Worm (Caenorhabditis elegans) whole organism, L2 larva: ENCODE measurements around the gene pink-1.

ENCODE experiments used
- C34F6.9 ChIP-seq: fragments of 150-350 bp; optimal IDR thresholded peaks from 2 replicates; lab custom pipeline; 2014; ENCODE audit warnings: missing biosample characterization, missing genetic modification characterization
- F13H6.1 ChIP-seq: sonication (generic microtip); optimal IDR thresholded peaks from 2 replicates; lab custom pipeline; 2016; ENCODE audit warnings: missing genetic modification characterization, missing compliant biosample characterization
- ZK546.5 ChIP-seq: sonication (generic microtip); optimal IDR thresholded peaks from 2 replicates; lab custom pipeline; 2017; ENCODE audit warnings: missing biosample characterization, missing genetic modification characterization
- ama-1 ChIP-seq: fragments of 150-350 bp; optimal IDR thresholded peaks from 2 replicates; lab custom pipeline; 2018; ENCODE audit warnings: inconsistent platforms
- blmp-1 ChIP-seq: sonication (generic microtip); optimal IDR thresholded peaks from 2 replicates; lab custom pipeline; 2017; ENCODE audit warnings: missing genetic modification characterization, mild to moderate bottlenecking, missing compliant biosample characterization, antibody characterized with exemption, moderate library complexity; ENCODE audit not compliant: insufficient read depth
- ceh-16 ChIP-seq: fragments of 150-350 bp; optimal IDR thresholded peaks from 2 replicates; lab custom pipeline; 2014; ENCODE audit warnings: missing biosample characterization, missing genetic modification characterization
- ceh-82 ChIP-seq: fragments of 150-350 bp; optimal IDR thresholded peaks from 2 replicates; lab custom pipeline; 2014; ENCODE audit warnings: missing biosample characterization, missing genetic modification characterization
- crh-2 ChIP-seq: sonication (generic microtip); optimal IDR thresholded peaks from 2 replicates; lab custom pipeline; 2017; ENCODE audit warnings: missing biosample characterization, missing genetic modification characterization
- dmd-4 ChIP-seq: sonication (generic microtip); optimal IDR thresholded peaks from 2 replicates; lab custom pipeline; 2017; ENCODE audit warnings: missing biosample characterization, missing genetic modification characterization
- elt-1 ChIP-seq: fragments of 150-350 bp; optimal IDR thresholded peaks from 2 replicates; lab custom pipeline; 2014; ENCODE audit warnings: missing biosample characterization, missing genetic modification characterization
- elt-3 ChIP-seq: sonication (generic microtip); optimal IDR thresholded peaks from 2 replicates; lab custom pipeline; 2017; ENCODE audit warnings: missing biosample characterization, missing genetic modification characterization
- fos-1 ChIP-seq: fragments of 150-350 bp; optimal IDR thresholded peaks from 2 replicates; lab custom pipeline; 2014; ENCODE audit warnings: missing biosample characterization, missing genetic modification characterization
- gmeb-1 ChIP-seq: fragments of 150-350 bp; optimal IDR thresholded peaks from 2 replicates; lab custom pipeline; 2014; ENCODE audit warnings: missing biosample characterization, missing genetic modification characterization
- lin-11 ChIP-seq: fragments of 150-350 bp; sonication (generic microtip); optimal IDR thresholded peaks from 2 replicates; lab custom pipeline; 2014; ENCODE audit warnings: missing biosample characterization, missing genetic modification characterization, inconsistent platforms, mixed read lengths
- lin-13 ChIP-seq: fragments of 150-350 bp; optimal IDR thresholded peaks from 2 replicates; lab custom pipeline; 2014; ENCODE audit warnings: missing biosample characterization, missing genetic modification reagents, missing genetic modification characterization
- lin-39 ChIP-seq: fragments of 150-350 bp; optimal IDR thresholded peaks from 2 replicates; lab custom pipeline; 2014; ENCODE audit warnings: missing biosample characterization, missing genetic modification reagents, missing genetic modification characterization
- lsy-2 ChIP-seq, 2 experiments: fragments of 150-350 bp in 1 of 2; sonication (generic microtip) in 1 of 2; optimal IDR thresholded peaks; 2 replicates each; lab custom pipeline; 2014 to 2017; ENCODE audit warnings: missing biosample characterization in 2 of 2, missing genetic modification characterization in 2 of 2
- mab-5 ChIP-seq: fragments of 150-350 bp; optimal IDR thresholded peaks from 2 replicates; lab custom pipeline; 2014; ENCODE audit warnings: missing biosample characterization, missing genetic modification characterization
- mdl-1 ChIP-seq, 2 experiments: fragments of 150-350 bp in 1 of 2; sonication (generic microtip) in 1 of 2; optimal IDR thresholded peaks; 2 replicates each; lab custom pipeline; 2017; ENCODE audit warnings: missing biosample characterization in 2 of 2, missing genetic modification characterization in 2 of 2
- nhr-10 ChIP-seq: sonication (generic microtip); optimal IDR thresholded peaks from 2 replicates; lab custom pipeline; 2017; ENCODE audit warnings: missing biosample characterization, missing genetic modification characterization
- nhr-11 ChIP-seq: fragments of 150-350 bp; optimal IDR thresholded peaks from 2 replicates; lab custom pipeline; 2014; ENCODE audit warnings: missing biosample characterization, missing genetic modification characterization
- nhr-12 ChIP-seq: fragments of 150-350 bp; optimal IDR thresholded peaks from 2 replicates; lab custom pipeline; 2014; ENCODE audit warnings: missing biosample characterization, missing genetic modification characterization
- nhr-129 ChIP-seq: fragments of 150-350 bp; optimal IDR thresholded peaks from 2 replicates; lab custom pipeline; 2014; ENCODE audit warnings: missing biosample characterization, missing genetic modification characterization
- nhr-21 ChIP-seq: fragments of 150-350 bp; optimal IDR thresholded peaks from 2 replicates; lab custom pipeline; 2014; ENCODE audit warnings: missing biosample characterization, missing genetic modification characterization
- nhr-237 ChIP-seq: fragments of 150-350 bp; optimal IDR thresholded peaks from 2 replicates; lab custom pipeline; 2014; ENCODE audit warnings: missing biosample characterization, missing genetic modification characterization
- nhr-25 ChIP-seq: fragments of 150-350 bp; sonication (generic microtip); optimal IDR thresholded peaks from 3 replicates; lab custom pipeline; 2014; ENCODE audit warnings: missing biosample characterization, missing genetic modification characterization
- nhr-6 ChIP-seq: fragments of 150-350 bp; optimal IDR thresholded peaks from 2 replicates; lab custom pipeline; 2014; ENCODE audit warnings: missing biosample characterization, missing genetic modification characterization
- nhr-77 ChIP-seq: fragments of 150-350 bp; optimal IDR thresholded peaks from 2 replicates; lab custom pipeline; 2014; ENCODE audit warnings: missing biosample characterization, missing genetic modification characterization
- peb-1 ChIP-seq: fragments of 150-350 bp; optimal IDR thresholded peaks from 2 replicates; lab custom pipeline; 2014; ENCODE audit warnings: missing biosample characterization, missing genetic modification characterization
- sem-4 ChIP-seq: fragments of 150-350 bp; optimal IDR thresholded peaks from 2 replicates; lab custom pipeline; 2014; ENCODE audit warnings: missing biosample characterization, missing genetic modification reagents, missing genetic modification characterization
- skn-1 ChIP-seq: sonication (generic microtip); optimal IDR thresholded peaks from 2 replicates; lab custom pipeline; 2017; ENCODE audit warnings: missing biosample characterization, missing genetic modification characterization
- sma-9 ChIP-seq, 2 experiments: fragments of 150-350 bp in 1 of 2; sonication (generic microtip) in 1 of 2; optimal IDR thresholded peaks; 2 replicates each; lab custom pipeline; 2014 to 2016; ENCODE audit warnings: missing genetic modification characterization in 2 of 2, mild to moderate bottlenecking in 1 of 2, missing biosample characterization in 1 of 2, missing compliant biosample characterization in 1 of 2, missing genetic modification reagents in 1 of 2, moderate library complexity in 1 of 2
- unc-55 ChIP-seq: fragments of 150-350 bp; sonication (generic microtip); optimal IDR thresholded peaks from 3 replicates; lab custom pipeline; 2014; ENCODE audit warnings: missing biosample characterization, missing genetic modification reagents, missing genetic modification characterization
- unc-62 ChIP-seq: fragments of 150-350 bp; optimal IDR thresholded peaks from 2 replicates; lab custom pipeline; 2014; ENCODE audit warnings: missing biosample characterization, missing genetic modification reagents, missing genetic modification characterization
- ztf-1 ChIP-seq: fragments of 200-800 bp; sonication (Bioruptor generic); conservative IDR thresholded peaks from 2 replicates; pipeline ENCODE4 v1.3.6; 2022; ENCODE audit warnings: missing genetic modification characterization, missing compliant biosample characterization
- ztf-11 ChIP-seq: sonication (generic microtip); optimal IDR thresholded peaks from 2 replicates; lab custom pipeline; 2017; ENCODE audit warnings: missing biosample characterization, missing genetic modification characterization
- ztf-4 ChIP-seq: fragments of 150-350 bp; optimal IDR thresholded peaks from 2 replicates; lab custom pipeline; 2014; ENCODE audit warnings: missing biosample characterization, missing genetic modification characterization

Gene pink-1

ce11 chrII:5414040-5414439 is 18.5 kb upstream of the pink-1 start, which contains the start of the genes EEED8.14 and EEED8.3:
Gene EEED8.14 (minus strand): TSS chrII:5414052.
Gene EEED8.3 (plus strand): TSS chrII:5414276.
- TF ChIP-seq ztf-1 (no peak), C34F6.9 (tag; lab: Kevin White, UChicago) (no peak), mab-5 (tag; lab: Kevin White, UChicago) (no peak), nhr-11 (tag; lab: Kevin White, UChicago) (no peak), nhr-21 (no peak), sma-9 (GFP tag; optimal IDR thresholded peaks at IDR 0.05; lab: Kevin White, UChicago) (no peak), sma-9 (tag; optimal IDR thresholded peaks at IDR 0.05; lab: Kevin White, UChicago) (no peak)

ce11 chrII:5412467-5412866 is 17.0 kb upstream of the pink-1 start, which contains the start of the genes EEED8.13 and EEED8.18:
Gene EEED8.13 (minus strand): TSS chrII:5412567.
Gene EEED8.18 (minus strand): TSS chrII:5412610.
- TF ChIP-seq mab-5 (tag; lab: Kevin White, UChicago), result no peak
- no peak for TF ChIP-seq nhr-11 (tag; lab: Kevin White, UChicago)
- no peak for TF ChIP-seq F13H6.1 (tag; lab: Kevin White, UChicago)
- no peak for TF ChIP-seq unc-62 (GFP tag; lab: Kevin White, UChicago)
- no peak for TF ChIP-seq skn-1 (tag; lab: Kevin White, UChicago)
- TF ChIP-seq mdl-1 (tag; optimal IDR thresholded peaks at IDR 0.05; lab: Kevin White, UChicago), result no peak
- TF ChIP-seq peb-1, result no peak

- TF ChIP-seq F13H6.1 (tag; lab: Kevin White, UChicago) (no peak), nhr-6 (tag; lab: Kevin White, UChicago) (no peak)
Observed at ce11 chrII:5408924-5409323, 13.4 kb upstream of the pink-1 start, which contains the start of the genes EEED8.12 and EEED8.4. Gene EEED8.12 (minus strand): TSS chrII:5409024. Gene EEED8.4 (plus strand): TSS chrII:5409319.

DNA sequence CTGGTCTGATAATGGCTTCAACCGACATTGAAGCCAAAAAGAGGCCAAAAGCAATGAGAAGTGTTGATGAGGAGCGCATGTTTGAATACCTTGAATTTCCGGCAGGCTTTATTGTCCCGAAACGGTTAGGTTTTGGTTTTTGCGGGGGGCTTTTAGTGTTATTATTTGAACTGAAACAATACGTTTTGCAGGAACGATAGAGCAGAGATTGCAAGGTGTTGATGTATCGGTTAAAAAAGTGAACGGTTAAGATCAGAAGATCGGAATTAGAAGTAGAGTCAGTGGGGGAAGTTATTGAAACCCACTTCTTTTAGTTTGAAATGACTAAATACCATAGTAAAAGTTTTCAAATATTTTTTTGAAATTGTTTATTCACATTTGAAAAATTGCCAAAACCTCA is 12.1 kb upstream of the pink-1 start, which contains the start of gene clec-141:
clec-141 (minus strand) TSS at position 101 of the 400 bp plus-strand sequence.
- TF ChIP-seq elt-1 (tag; lab: Kevin White, UChicago) (no peak), peb-1 (no peak), ceh-82 (tag; lab: Kevin White, UChicago) (no peak), lin-11 (no peak), nhr-25 (tag; lab: Kevin White, UChicago) (no peak), ZK546.5 (no peak), lsy-2 (tag; optimal IDR thresholded peaks at IDR 0.05; lab: Kevin White, UChicago) (no peak), mab-5 (tag; lab: Kevin White, UChicago) (no peak)

- TF ChIP-seq sem-4 (peak; percentile 12), nhr-77 (tag; lab: Kevin White, UChicago) (no peak), gmeb-1 (peak; percentile 57), C34F6.9 (tag; lab: Kevin White, UChicago) (peak; percentile 8), nhr-6 (tag; lab: Kevin White, UChicago) (no peak), unc-55 (peak; percentile 45)
- TF ChIP-seq, all 48 proteins: peak for 4
Observed at ce11 chrII:5399201-5399600, 3.7 kb upstream of the pink-1 start, which contains the start of gene mog-5. Gene mog-5 (plus strand): TSS chrII:5399538.

- no peak for TF ChIP-seq ztf-1
- no peak for TF ChIP-seq skn-1 (tag; lab: Kevin White, UChicago)
- TF ChIP-seq fos-1, result no peak
- TF ChIP-seq peb-1, result no peak
- no peak for TF ChIP-seq lin-11
- no peak for TF ChIP-seq nhr-12
- TF ChIP-seq nhr-25 (tag; lab: Kevin White, UChicago), result no peak
- TF ChIP-seq crh-2, result no peak
- no peak for TF ChIP-seq sem-4
- no peak for TF ChIP-seq nhr-21
- TF ChIP-seq gmeb-1, result no peak
- no peak for TF ChIP-seq dmd-4 (tag; lab: Kevin White, UChicago)
- TF ChIP-seq nhr-10 (tag; lab: Kevin White, UChicago), result no peak
- no peak for TF ChIP-seq nhr-237 (tag; lab: Kevin White, UChicago)
- no peak for TF ChIP-seq blmp-1 (tag; lab: Kevin White, UChicago)
Observed at ce11 chrII:5398779-5399178, 3.3 kb upstream of the pink-1 start, which contains the start of gene fbxl-3. Gene fbxl-3 (minus strand): TSS chrII:5398902.

DNA sequence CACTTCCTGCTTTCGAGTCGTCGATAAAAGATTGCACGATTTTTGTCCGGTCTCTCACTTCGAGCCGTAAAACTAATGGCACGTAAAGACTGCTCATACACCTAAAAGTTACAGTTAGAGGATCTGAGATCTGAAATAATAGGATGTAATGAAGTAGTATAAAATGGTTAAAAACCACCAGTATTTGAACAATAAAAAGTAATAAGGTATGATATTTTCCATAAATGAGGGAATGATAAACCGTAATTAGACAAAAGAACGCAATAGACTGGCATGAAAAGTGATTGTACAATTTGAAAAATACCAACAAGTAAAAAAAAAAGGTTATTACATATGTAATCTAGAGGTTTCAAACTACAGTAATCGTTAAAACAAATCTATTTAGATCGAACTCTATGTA is 2.4 kb downstream of the pink-1 start, which contains the start of gene brap-2:
brap-2 (minus strand) TSS at position 101 of the 400 bp plus-strand sequence.
- TF ChIP-seq nhr-6 (tag; lab: Kevin White, UChicago) (no peak), ztf-11 (tag; lab: Kevin White, UChicago) (no peak), ztf-4 (no peak), C34F6.9 (tag; lab: Kevin White, UChicago) (no peak), lin-13 (GFP tag; lab: Kevin White, UChicago) (no peak), nhr-25 (tag; lab: Kevin White, UChicago) (no peak), ceh-82 (tag; lab: Kevin White, UChicago) (no peak), nhr-77 (tag; lab: Kevin White, UChicago) (no peak), mdl-1 (tag; optimal IDR thresholded peaks at IDR 0.05; lab: Kevin White, UChicago) (no peak), lin-11 (no peak), lin-39 (tag; lab: Kevin White, UChicago) (no peak), nhr-129 (tag; lab: Kevin White, UChicago) (no peak), ceh-16 (tag; lab: Kevin White, UChicago) (no peak), ztf-1 (no peak), nhr-237 (tag; lab: Kevin White, UChicago) (no peak), mab-5 (tag; lab: Kevin White, UChicago) (no peak), nhr-10 (tag; lab: Kevin White, UChicago) (no peak), ama-1 (no peak), elt-3 (tag; lab: Kevin White, UChicago) (no peak), ZK546.5 (no peak)
